Worm (Caenorhabditis elegans) whole organism, L3 larva: ENCODE results near the gene C08B6.11.

ENCODE experiments used
- R02D3.7 ChIP-seq: fragments of 150-350 bp; optimal IDR thresholded peaks from 2 replicates; lab custom pipeline; 2014; ENCODE audit warnings: missing biosample characterization, missing genetic modification characterization
- aly-2 ChIP-seq: fragments of 150-350 bp; optimal IDR thresholded peaks from 2 replicates; lab custom pipeline; 2014; ENCODE audit warnings: missing biosample characterization, missing genetic modification characterization
- ama-1 ChIP-seq: fragments of 150-350 bp; optimal IDR thresholded peaks from 2 replicates; lab custom pipeline; 2018
- ceh-16 ChIP-seq: sonication (generic microtip); optimal IDR thresholded peaks from 2 replicates; lab custom pipeline; 2017; ENCODE audit warnings: missing biosample characterization, missing genetic modification characterization
- ceh-28 ChIP-seq: fragments of 150-350 bp; optimal IDR thresholded peaks from 2 replicates; lab custom pipeline; 2014; ENCODE audit warnings: missing biosample characterization, missing genetic modification reagents, missing genetic modification characterization
- ceh-82 ChIP-seq: fragments of 150-350 bp; optimal IDR thresholded peaks from 2 replicates; lab custom pipeline; 2014; ENCODE audit warnings: missing biosample characterization, missing genetic modification characterization
- ceh-9 ChIP-seq: sonication (generic microtip); optimal IDR thresholded peaks from 2 replicates; lab custom pipeline; 2018; ENCODE audit warnings: missing biosample characterization, missing genetic modification characterization
- daf-12 ChIP-seq: fragments of 150-350 bp; optimal IDR thresholded peaks from 2 replicates; lab custom pipeline; 2014; ENCODE audit warnings: missing biosample characterization, missing genetic modification reagents, missing genetic modification characterization
- elt-1 ChIP-seq: fragments of 150-350 bp; optimal IDR thresholded peaks from 2 replicates; lab custom pipeline; 2014; ENCODE audit warnings: missing biosample characterization, missing genetic modification characterization
- elt-2 ChIP-seq: sonication (generic microtip); optimal IDR thresholded peaks from 2 replicates; lab custom pipeline; 2016; ENCODE audit warnings: missing genetic modification reagents, mild to moderate bottlenecking, missing genetic modification characterization, missing compliant biosample characterization
- eor-1 ChIP-seq, 2 experiments: fragments of 150-350 bp; optimal IDR thresholded peaks; 2 replicates each; lab custom pipeline; 2014 to 2018; ENCODE audit warnings: missing biosample characterization in 2 of 2, missing genetic modification characterization in 2 of 2
- fos-1 ChIP-seq: fragments of 150-350 bp; optimal IDR thresholded peaks from 2 replicates; lab custom pipeline; 2014; ENCODE audit warnings: missing biosample characterization, missing genetic modification characterization
- hmg-11 ChIP-seq: sonication (generic microtip); optimal IDR thresholded peaks from 2 replicates; lab custom pipeline; 2016; ENCODE audit warnings: missing genetic modification characterization, missing compliant biosample characterization
- lsy-12 ChIP-seq: sonication (generic microtip); optimal IDR thresholded peaks from 2 replicates; lab custom pipeline; 2016; ENCODE audit warnings: mild to moderate bottlenecking, missing genetic modification characterization, missing compliant biosample characterization
- nfya-1 ChIP-seq: sonication (generic microtip); optimal IDR thresholded peaks from 2 replicates; lab custom pipeline; 2017; ENCODE audit warnings: missing genetic modification characterization, mild to moderate bottlenecking, missing compliant biosample characterization, antibody characterized with exemption, moderate library complexity; ENCODE audit not compliant: insufficient read depth
- nhr-11 ChIP-seq: fragments of 150-350 bp; optimal IDR thresholded peaks from 2 replicates; lab custom pipeline; 2014; ENCODE audit warnings: missing biosample characterization, missing genetic modification characterization
- nhr-23 ChIP-seq: fragments of 150-350 bp; optimal IDR thresholded peaks from 2 replicates; lab custom pipeline; 2014; ENCODE audit warnings: missing biosample characterization, missing genetic modification reagents, missing genetic modification characterization
- nhr-237 ChIP-seq: fragments of 150-350 bp; optimal IDR thresholded peaks from 2 replicates; lab custom pipeline; 2014; ENCODE audit warnings: missing biosample characterization, missing genetic modification characterization
- nhr-25 ChIP-seq: sonication (generic microtip); optimal IDR thresholded peaks from 2 replicates; lab custom pipeline; 2017; ENCODE audit warnings: missing biosample characterization, missing genetic modification characterization
- nhr-43 ChIP-seq: sonication (generic microtip); optimal IDR thresholded peaks from 2 replicates; lab custom pipeline; 2016; ENCODE audit warnings: mild to moderate bottlenecking, missing genetic modification characterization, missing compliant biosample characterization; ENCODE audit not compliant: poor library complexity, severe bottlenecking
- nhr-67 ChIP-seq: fragments of 150-350 bp; optimal IDR thresholded peaks from 2 replicates; lab custom pipeline; 2014; ENCODE audit warnings: missing biosample characterization, missing genetic modification characterization
- nhr-76 ChIP-seq: fragments of 150-350 bp; sonication (generic microtip); optimal IDR thresholded peaks from 5 replicates; lab custom pipeline; 2014; ENCODE audit warnings: missing biosample characterization, missing genetic modification characterization
- pqm-1 ChIP-seq: fragments of 150-350 bp; optimal IDR thresholded peaks from 2 replicates; lab custom pipeline; 2017; ENCODE audit warnings: missing biosample characterization, missing genetic modification characterization, inconsistent platforms
- sea-2 ChIP-seq: fragments of 150-350 bp; sonication (generic microtip); optimal IDR thresholded peaks from 4 replicates; lab custom pipeline; 2014; ENCODE audit warnings: missing biosample characterization, missing genetic modification reagents, missing genetic modification characterization
- skn-1 ChIP-seq: fragments of 150-350 bp; optimal IDR thresholded peaks from 2 replicates; lab custom pipeline; 2014; ENCODE audit warnings: missing biosample characterization, missing genetic modification characterization
- snpc-4 ChIP-seq: fragments of 150-350 bp; optimal IDR thresholded peaks from 2 replicates; lab custom pipeline; 2014; ENCODE audit warnings: missing biosample characterization, missing genetic modification characterization
- unc-62 ChIP-seq: fragments of 150-350 bp; sonication (generic microtip); optimal IDR thresholded peaks from 4 replicates; lab custom pipeline; 2014; ENCODE audit warnings: missing biosample characterization, missing genetic modification reagents, missing genetic modification characterization
- zag-1 ChIP-seq: fragments of 150-350 bp; optimal IDR thresholded peaks from 2 replicates; lab custom pipeline; 2014; ENCODE audit warnings: missing biosample characterization, missing genetic modification characterization
- ztf-11 ChIP-seq: fragments of 150-350 bp; optimal IDR thresholded peaks from 2 replicates; lab custom pipeline; 2014; ENCODE audit warnings: missing biosample characterization, missing genetic modification characterization
- ztf-4 ChIP-seq: fragments of 150-350 bp; optimal IDR thresholded peaks from 2 replicates; lab custom pipeline; 2014; ENCODE audit warnings: missing biosample characterization, missing genetic modification characterization

Gene C08B6.11

DNA sequence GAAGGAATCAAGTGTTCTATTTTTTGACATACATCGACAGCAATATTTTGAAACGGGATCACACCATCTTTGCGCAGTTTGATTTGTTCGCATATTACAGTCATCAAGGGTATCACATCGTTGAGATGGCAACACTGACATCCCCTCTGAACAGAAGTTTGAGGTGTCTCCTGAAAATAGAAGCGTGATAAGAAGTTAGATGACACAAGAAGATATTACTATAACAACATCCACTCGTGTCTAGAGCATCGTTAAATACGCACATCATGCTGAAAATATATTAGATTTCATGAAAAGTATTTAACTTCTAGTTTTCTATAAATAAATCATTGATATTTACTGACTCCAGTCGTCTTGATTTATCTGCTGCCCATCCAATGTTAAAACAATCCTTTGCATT, 34.7 kb upstream of the C08B6.11 start:
- no peak for TF ChIP-seq fos-1 (tag; lab: Kevin White, UChicago)
- no peak for TF ChIP-seq zag-1 (tag; lab: Kevin White, UChicago)
- TF ChIP-seq unc-62, result no peak
- no peak for TF ChIP-seq eor-1 (tag; optimal IDR thresholded peaks at IDR 0.05; lab: Kevin White, UChicago)
- no peak for TF ChIP-seq daf-12
- TF ChIP-seq R02D3.7, result no peak
- TF ChIP-seq ceh-16 (tag; lab: Kevin White, UChicago), result no peak
- no peak for TF ChIP-seq nhr-237
- no peak for TF ChIP-seq ceh-28 (tag; lab: Kevin White, UChicago)

DNA sequence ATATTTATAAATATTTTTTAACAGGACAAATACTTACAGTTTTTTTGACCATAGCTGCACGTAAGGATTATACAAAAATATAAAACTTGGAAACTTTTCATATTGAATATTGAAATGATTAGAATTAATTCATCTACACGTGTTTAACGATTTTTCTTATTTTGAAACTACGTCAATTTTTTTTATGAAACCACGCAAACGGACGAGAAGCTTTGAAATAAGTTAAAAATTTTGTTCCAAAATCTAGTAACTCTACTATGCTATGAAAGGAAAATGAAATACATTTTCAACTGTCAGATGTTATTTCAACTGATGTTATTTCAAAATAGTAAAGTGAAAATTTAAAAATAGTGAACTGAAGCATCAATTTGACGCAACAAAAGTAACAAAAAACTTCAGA, 33.6 kb upstream of the C08B6.11 start, which contains the start of gene F57A8.6:
F57A8.6 (minus strand) TSS at position 101 of the 400 bp plus-strand sequence.
- peak; percentile 46 for TF ChIP-seq nhr-76
- TF ChIP-seq elt-2 (tag; lab: Kevin White, UChicago), result no peak
- TF ChIP-seq nhr-23 (tag; lab: Kevin White, UChicago), result no peak
- no peak for TF ChIP-seq skn-1
- no peak for TF ChIP-seq ztf-4 (tag; lab: Kevin White, UChicago)

DNA sequence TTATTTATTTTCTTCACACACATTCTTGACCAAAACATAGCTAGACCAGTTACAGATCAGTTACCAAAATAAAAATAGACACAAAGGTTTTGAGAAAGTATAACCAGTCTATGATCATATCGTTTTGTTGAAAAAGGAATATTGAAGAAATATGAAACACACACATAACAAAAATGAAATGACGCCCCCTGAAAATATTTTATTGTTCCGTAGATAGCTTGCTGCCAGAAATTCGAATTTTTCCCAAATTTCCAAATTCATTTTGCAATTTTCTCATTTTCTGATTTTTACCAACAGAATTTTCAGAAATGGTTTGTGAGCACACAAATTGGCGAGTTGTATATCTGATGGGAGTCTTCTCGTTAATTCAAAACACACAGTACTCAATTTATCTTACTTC, 32.0 kb upstream of the C08B6.11 start, which contains the start of gene F57A8.7:
F57A8.7 (plus strand) TSS at position 301 of the 400 bp plus-strand sequence.
- TF ChIP-seq ceh-28 (tag; lab: Kevin White, UChicago), result no peak
- TF ChIP-seq nhr-23 (tag; lab: Kevin White, UChicago), result no peak
- no peak for TF ChIP-seq nhr-76
- no peak for TF ChIP-seq lsy-12 (tag; lab: Kevin White, UChicago)
- no peak for TF ChIP-seq sea-2 (GFP tag; lab: Kevin White, UChicago)
- TF ChIP-seq unc-62, result no peak
- no peak for TF ChIP-seq nhr-11 (tag; lab: Kevin White, UChicago)
- TF ChIP-seq snpc-4 (tag; lab: Kevin White, UChicago), result no peak
- TF ChIP-seq aly-2 (tag; lab: Kevin White, UChicago), result no peak
- TF ChIP-seq ztf-11 (tag; lab: Kevin White, UChicago), result no peak
- no peak for TF ChIP-seq eor-1 (tag; optimal IDR thresholded peaks at IDR 0.05; lab: Kevin White, UChicago)
- no peak for TF ChIP-seq zag-1 (tag; lab: Kevin White, UChicago)
- TF ChIP-seq nhr-43 (tag; lab: Kevin White, UChicago), result no peak
- no peak for TF ChIP-seq fos-1 (tag; lab: Kevin White, UChicago)
- TF ChIP-seq pqm-1 (tag; lab: Kevin White, UChicago), result no peak
- TF ChIP-seq ceh-9 (tag; lab: Kevin White, UChicago), result no peak
- TF ChIP-seq nfya-1 (tag; lab: Kevin White, UChicago), result no peak
- TF ChIP-seq nhr-67 (tag; lab: Kevin White, UChicago), result no peak

DNA sequence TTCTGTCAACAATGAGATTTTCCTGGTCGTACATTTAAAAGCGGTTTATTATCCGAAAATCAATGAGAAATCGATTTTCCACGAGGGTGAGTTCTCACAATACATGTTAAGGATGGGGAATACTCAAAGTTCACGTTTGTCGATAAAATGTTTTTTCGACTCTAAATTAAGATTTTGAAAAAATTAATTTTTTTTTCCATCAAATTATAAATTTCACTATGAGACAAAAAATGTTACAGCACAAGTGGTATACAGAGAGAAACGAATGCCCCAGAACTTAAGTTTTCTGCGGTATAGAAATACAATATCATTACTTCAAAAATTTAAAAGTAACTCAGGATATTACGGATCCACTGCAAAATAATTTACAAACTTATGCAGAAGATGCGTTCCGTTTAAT, 29.2 kb upstream of the C08B6.11 start, which contains the start of gene R04B5.1:
R04B5.1 (minus strand) TSS at position 101 of the 400 bp plus-strand sequence.
- TF ChIP-seq nhr-76 (no peak), ztf-4 (tag; lab: Kevin White, UChicago) (no peak), nhr-67 (tag; lab: Kevin White, UChicago) (no peak), elt-2 (tag; lab: Kevin White, UChicago) (no peak), eor-1 (tag; optimal IDR thresholded peaks at IDR 0.05; lab: Kevin White, UChicago) (no peak), nhr-43 (tag; lab: Kevin White, UChicago) (no peak), nhr-25 (tag; lab: Kevin White, UChicago) (no peak), elt-1 (tag; lab: Kevin White, UChicago) (no peak)

DNA sequence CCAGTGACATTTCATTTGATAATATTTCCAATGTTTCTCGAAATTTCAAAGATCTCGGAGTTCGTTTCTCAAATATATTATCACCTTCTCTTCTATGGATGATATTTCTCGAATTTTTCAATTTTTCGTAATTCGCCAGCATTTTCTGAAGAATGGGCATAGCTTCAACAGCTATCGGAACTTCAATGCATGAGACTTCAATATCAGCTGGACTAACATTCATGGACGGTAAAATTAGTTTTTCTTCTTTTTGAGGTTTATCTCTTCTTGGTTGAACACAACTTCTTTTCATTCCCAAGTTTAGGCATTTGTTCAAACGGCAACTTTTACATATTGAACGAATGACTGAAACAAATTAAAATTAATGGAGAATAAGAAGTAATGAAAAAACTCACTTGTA, 26.5 kb upstream of the C08B6.11 start:
- TF ChIP-seq eor-1 (tag; optimal IDR thresholded peaks at IDR 0.05; lab: Kevin White, UChicago) (no peak), R02D3.7 (no peak), ceh-28 (tag; lab: Kevin White, UChicago) (no peak), hmg-11 (tag; lab: Kevin White, UChicago) (no peak), ceh-16 (tag; lab: Kevin White, UChicago) (no peak)

DNA sequence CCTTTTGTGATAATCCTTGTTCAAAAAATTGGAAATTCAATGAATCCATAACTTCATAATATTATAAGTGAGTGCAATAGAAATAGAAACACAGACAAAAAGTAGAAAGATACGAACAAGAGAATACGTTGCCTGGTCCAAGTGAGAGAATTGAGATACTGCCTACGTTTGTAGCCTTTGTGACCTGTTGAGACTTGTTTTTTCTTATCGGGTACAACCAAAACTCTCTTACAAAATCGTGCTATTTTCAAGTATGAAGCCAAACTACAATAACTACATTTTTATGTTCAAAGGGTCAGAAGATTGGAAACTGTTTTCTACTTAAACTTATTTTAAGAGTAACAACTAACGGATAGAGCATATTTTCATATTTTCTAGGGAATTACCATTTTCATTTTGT, 25.8 kb upstream of the C08B6.11 start, which contains the start of gene nhr-205:
nhr-205 (minus strand) TSS at position 141 of the 400 bp plus-strand sequence.
- TF ChIP-seq hmg-11 (tag; lab: Kevin White, UChicago) (no peak), ceh-82 (tag; lab: Kevin White, UChicago) (no peak), ama-1 (lab: Kevin White, UChicago) (no peak), nhr-76 (peak; percentile 77)
- TF ChIP-seq, all 47 proteins: peak for 1
